Worm (Caenorhabditis elegans): ENCODE data around the gene srt-29.

DNA sequence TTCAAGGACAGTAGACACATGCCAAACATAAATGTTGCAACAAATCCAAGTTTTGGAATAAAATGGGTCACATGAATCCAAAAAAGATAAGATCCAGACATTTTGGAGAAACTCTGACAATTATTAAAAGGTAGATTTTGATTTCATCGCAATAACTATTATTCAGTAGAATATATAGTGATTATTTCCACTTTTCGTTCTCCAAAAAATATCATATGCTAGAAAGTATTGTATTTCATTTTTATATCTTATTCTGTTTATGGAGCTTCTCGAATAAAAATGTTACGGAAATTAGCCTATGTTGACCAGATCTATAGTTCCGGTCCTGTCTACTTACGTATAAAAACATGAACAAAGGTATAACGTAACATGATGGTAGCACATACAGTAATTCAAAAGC is 8.2 kb upstream of the srt-29 start, which contains the start of gene str-13:
- TF ChIP-seq B0310.2 (tag; optimal IDR thresholded peaks at IDR 0.05): no peak
- no peak for TF ChIP-seq scrt-1 (GFP tag; IDR thresholded peaks at IDR 0.05)
- no peak for TF ChIP-seq ama-1 (optimal IDR thresholded peaks at IDR 0.05)
- TF ChIP-seq tbx-37 (GFP tag; conservative IDR thresholded peaks at IDR 0.05): no peak
- no peak for TF ChIP-seq flt-1 (GFP tag; IDR thresholded peaks at IDR 0.05)
- no peak for TF ChIP-seq F13C5.2 (tag; optimal IDR thresholded peaks at IDR 0.05)
- TF ChIP-seq ceh-36 (tag; optimal IDR thresholded peaks at IDR 0.05): no peak
- no peak for TF ChIP-seq tra-4 (tag; optimal IDR thresholded peaks at IDR 0.05)
- no peak for TF ChIP-seq hmg-4 (GFP tag; optimal IDR thresholded peaks at IDR 0.05)
- no peak for TF ChIP-seq ets-7 (tag; optimal IDR thresholded peaks at IDR 0.05)
- TF ChIP-seq pes-1 (GFP tag; IDR thresholded peaks at IDR 0.05): no peak

All from whole organism, early embryonic.